Fruit fly (Drosophila melanogaster): ENCODE results near the gene Grl62c.

Gene Grl62c

DNA sequence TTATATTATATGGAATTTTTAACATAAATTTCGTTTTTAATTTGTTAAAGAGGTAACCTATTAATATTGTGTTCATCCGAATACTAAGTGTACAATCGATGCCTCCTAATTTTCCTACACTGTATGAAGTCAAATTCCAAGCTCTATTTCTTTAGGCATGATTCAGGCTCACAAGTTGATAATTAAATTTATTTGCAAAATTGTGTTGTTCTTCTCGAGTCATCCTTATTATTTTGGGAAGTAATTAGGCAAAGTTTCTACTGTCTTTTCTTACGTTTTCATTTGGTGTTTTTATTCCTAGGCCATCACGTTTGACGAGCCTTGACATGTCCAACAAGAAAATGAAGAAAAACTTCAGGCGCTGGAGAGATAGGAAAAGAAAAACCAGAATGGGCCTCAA, 11.3 kb downstream of the Grl62c start, which contains the start of gene CG42355:
Gene CG42355 (minus strand): TSS at position 101 of the 400 bp plus-strand sequence.
- TF ChIP-seq Crg-1 (GFP tag; optimal IDR thresholded peaks at IDR 0.05) (no peak), bab1 (GFP tag; optimal IDR thresholded peaks at IDR 0.05) (no peak), CG7101 (tag; optimal IDR thresholded peaks at IDR 0.05) (no peak), cnc (optimal IDR thresholded peaks at IDR 0.05) (no peak), CG7045 (GFP tag; optimal IDR thresholded peaks at IDR 0.05) (no peak), Clk (GFP tag; optimal IDR thresholded peaks at IDR 0.05) (no peak), Hr96 (GFP tag; optimal IDR thresholded peaks at IDR 0.05) (no peak), CG33017 (tag; optimal IDR thresholded peaks at IDR 0.05) (no peak), CG5204 (GFP tag; optimal IDR thresholded peaks at IDR 0.05) (no peak), pad (GFP tag; optimal IDR thresholded peaks at IDR 0.05) (no peak), toe (GFP tag; optimal IDR thresholded peaks at IDR 0.05) (no peak), tj (GFP tag; optimal IDR thresholded peaks at IDR 0.05) (no peak)

Measured in whole organism, adult.